Worm (Caenorhabditis elegans) whole organism, L2 larva: Measurements from ENCODE around the gene chil-14.

ENCODE experiments used
- aly-2 ChIP-seq: fragments of 150-350 bp; optimal IDR thresholded peaks from 2 replicates; lab custom pipeline; 2014; ENCODE audit warnings: missing biosample characterization, missing genetic modification characterization
- blmp-1 ChIP-seq: sonication (generic microtip); optimal IDR thresholded peaks from 2 replicates; lab custom pipeline; 2017; ENCODE audit warnings: missing genetic modification characterization, mild to moderate bottlenecking, missing compliant biosample characterization, antibody characterized with exemption, moderate library complexity; ENCODE audit not compliant: insufficient read depth
- egl-27 ChIP-seq: sonication (generic microtip); optimal IDR thresholded peaks from 3 replicates; lab custom pipeline; 2017; ENCODE audit warnings: missing biosample characterization, missing genetic modification reagents, missing genetic modification characterization
- lsy-2 ChIP-seq, 2 experiments: fragments of 150-350 bp in 1 of 2; sonication (generic microtip) in 1 of 2; optimal IDR thresholded peaks; 2 replicates each; lab custom pipeline; 2014 to 2017; ENCODE audit warnings: missing biosample characterization in 2 of 2, missing genetic modification characterization in 2 of 2
- nhr-12 ChIP-seq: fragments of 150-350 bp; optimal IDR thresholded peaks from 2 replicates; lab custom pipeline; 2014; ENCODE audit warnings: missing biosample characterization, missing genetic modification characterization
- snpc-4 ChIP-seq: fragments of 150-350 bp; optimal IDR thresholded peaks from 2 replicates; lab custom pipeline; 2014; ENCODE audit warnings: missing biosample characterization, missing genetic modification characterization

- TF ChIP-seq lsy-2 (tag; optimal IDR thresholded peaks at IDR 0.05; lab: Kevin White, UChicago) (no peak), aly-2 (tag; lab: Kevin White, UChicago) (no peak), egl-27 (tag; lab: Kevin White, UChicago) (no peak), blmp-1 (tag; lab: Kevin White, UChicago) (no peak), nhr-12 (tag; lab: Kevin White, UChicago) (no peak), snpc-4 (tag; lab: Kevin White, UChicago) (no peak)
Observed at ce11 chrV:1422269-1422668, 32.6 kb upstream of the chil-14 start.
